Worm (Caenorhabditis elegans) whole organism, L4/young adult: ENCODE measurements around the gene srz-12.
"Not testable (repeated sequence)": the region's sequence is repeated elsewhere in the genome, so short reads cannot be mapped to it uniquely, and the experiment has no call there.

Experiments used
- W03F9.2 ChIP-seq: fragments of 150-350 bp; optimal IDR thresholded peaks from 2 replicates; lab custom pipeline; 2014; ENCODE audit warnings: missing biosample characterization, missing genetic modification characterization
- dao-5 ChIP-seq: sonication (generic microtip); optimal IDR thresholded peaks from 2 replicates; lab custom pipeline; 2016; ENCODE audit warnings: missing genotype, missing genetic modification characterization, moderate library complexity, missing compliant biosample characterization
- him-1 ChIP-seq: sonication (generic microtip); optimal IDR thresholded peaks from 2 replicates; lab custom pipeline; 2016; ENCODE audit warnings: missing genotype, missing genetic modification reagents, missing genetic modification characterization, missing compliant biosample characterization

Gene srz-12

DNA sequence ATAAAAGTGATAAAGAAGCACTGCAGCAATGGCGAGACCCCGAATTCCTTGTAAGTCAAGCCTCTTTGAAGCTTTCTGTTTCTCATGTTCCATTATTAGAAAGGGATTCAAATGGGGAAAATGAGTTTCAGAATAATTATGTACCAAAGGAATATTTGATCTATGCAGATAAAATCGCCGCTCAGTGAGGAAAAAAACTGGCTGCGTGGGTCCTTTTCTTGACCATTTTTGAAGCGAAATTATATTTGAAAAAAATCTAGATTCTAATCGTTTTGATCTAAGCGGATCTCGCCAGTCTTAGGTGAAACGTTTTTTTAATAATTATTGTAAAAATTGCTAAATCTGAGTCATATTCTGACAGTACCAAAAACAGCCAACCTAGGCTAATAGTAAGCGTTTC, 22.2 kb upstream of the srz-12 start, which contains the start of gene oac-42:
oac-42 (minus strand) TSS at position 101 of the 400 bp plus-strand sequence.
- TF ChIP-seq dao-5 (no peak), him-1 (tag; lab: Kevin White, UChicago) (no peak), W03F9.2 (tag; lab: Kevin White, UChicago) (no peak)

DNA sequence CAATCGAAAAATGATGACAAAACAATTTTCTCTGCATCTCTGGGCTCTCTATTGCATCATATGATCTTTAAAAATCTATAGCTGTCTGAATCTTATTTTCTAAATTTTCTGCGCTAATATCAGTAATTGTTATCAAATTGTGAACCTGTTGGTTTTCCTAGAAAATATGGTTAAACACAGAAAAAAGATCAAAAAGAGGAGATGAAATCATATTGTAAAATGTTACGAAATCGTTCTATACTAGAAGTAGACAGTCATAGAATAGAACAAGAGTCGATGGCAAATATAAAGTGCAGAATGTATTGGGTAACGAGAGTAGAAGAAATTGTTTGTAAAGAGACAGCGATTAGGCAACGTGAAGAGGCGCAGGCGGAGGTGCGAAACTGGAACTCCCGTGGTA, 18.2 kb upstream of the srz-12 start:
- TF ChIP-seq him-1 (tag; lab: Kevin White, UChicago): no peak
- no peak for TF ChIP-seq W03F9.2 (tag; lab: Kevin White, UChicago)
- no peak for TF ChIP-seq dao-5

DNA sequence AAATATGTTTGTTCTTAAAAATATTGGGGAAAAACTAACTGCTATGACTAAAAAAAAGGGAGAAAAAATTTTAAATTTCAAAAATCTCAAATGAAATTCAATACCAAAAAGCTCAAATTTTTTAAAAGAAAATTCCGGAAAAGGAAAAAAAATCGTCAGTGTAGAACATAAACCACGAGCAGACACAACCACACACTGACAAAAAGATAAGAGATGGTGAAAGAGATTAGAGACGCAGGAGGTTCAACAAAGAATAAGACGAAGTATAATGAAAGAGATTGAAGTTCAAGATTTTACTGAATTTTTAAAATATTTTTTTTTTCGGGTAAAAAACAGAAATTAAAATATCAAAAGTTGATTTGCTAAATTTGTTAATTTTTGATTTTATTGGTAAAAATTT, 17.5 kb upstream of the srz-12 start:
- TF ChIP-seq dao-5: no peak
- TF ChIP-seq W03F9.2 (tag; lab: Kevin White, UChicago): no peak
- no peak for TF ChIP-seq him-1 (tag; lab: Kevin White, UChicago)

DNA sequence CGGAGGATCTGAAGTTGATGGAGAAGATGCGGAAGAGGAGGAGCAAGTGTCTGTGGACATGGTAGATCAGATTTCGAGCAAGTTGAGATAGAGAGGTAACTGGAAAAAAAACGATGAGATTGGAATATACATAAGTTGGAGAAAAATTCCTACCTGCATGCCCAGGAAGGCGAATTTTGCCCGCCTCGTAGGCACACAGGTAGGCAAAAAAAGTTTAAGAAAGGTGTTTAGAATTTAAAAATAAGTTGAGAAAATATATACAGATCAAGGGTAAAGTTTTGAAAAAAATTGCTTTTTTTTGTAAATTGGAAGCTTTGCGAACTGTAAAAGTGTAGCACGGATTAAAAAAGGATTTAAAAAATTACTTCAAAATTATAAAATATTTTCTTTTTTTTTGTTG, 17.0 kb upstream of the srz-12 start, which contains the start of gene nhr-84:
nhr-84 (minus strand) TSS at position 101 of the 400 bp plus-strand sequence.
- TF ChIP-seq W03F9.2 (tag; lab: Kevin White, UChicago): no peak
- no peak for TF ChIP-seq dao-5
- TF ChIP-seq him-1 (tag; lab: Kevin White, UChicago): no peak

DNA sequence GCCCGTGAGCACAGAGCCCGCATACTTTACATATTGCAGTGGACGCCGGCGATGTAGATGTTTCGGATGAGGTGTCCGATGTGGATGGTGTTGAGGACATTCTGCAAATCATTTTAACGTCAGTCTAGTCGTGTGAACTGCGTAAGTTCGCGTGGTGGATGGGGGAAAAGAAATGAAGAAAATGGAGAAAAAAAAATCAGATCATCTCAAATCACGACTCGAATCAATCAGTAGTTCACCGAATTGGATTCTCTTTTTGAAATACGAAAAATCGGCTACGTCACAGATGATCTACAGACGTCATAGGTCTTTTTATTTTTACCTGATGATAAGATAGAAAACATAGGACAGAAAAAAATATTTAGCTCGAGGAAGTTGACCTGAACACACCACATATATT, 13.8 kb upstream of the srz-12 start, which contains the start of gene nhr-102:
nhr-102 (minus strand) TSS at position 101 of the 400 bp plus-strand sequence.
- no peak for TF ChIP-seq him-1 (tag; lab: Kevin White, UChicago)
- TF ChIP-seq dao-5: no peak

DNA sequence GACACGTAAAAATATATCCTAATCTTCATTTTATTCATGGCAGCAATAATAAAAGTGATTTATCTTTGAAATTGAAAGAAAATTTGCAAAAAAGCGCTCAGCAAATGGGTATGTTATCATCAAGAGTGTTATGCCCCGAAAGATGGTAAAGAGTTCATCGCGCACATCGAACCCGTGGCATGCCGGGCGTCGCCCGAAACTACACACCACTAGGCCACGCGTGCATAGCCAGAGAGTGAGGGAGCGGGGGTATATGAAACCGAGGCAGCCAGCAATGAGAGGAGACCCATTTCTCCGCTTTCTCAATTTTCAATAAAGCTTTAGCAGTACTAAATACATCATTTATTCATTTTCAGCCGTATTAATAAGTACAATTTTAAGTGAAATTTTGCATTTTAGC, 11.3 kb upstream of the srz-12 start:
- peak; percentile 70 for TF ChIP-seq W03F9.2 (tag; lab: Kevin White, UChicago)
- peak; percentile 91 for TF ChIP-seq dao-5
- TF ChIP-seq him-1 (tag; lab: Kevin White, UChicago): peak; percentile 57

DNA sequence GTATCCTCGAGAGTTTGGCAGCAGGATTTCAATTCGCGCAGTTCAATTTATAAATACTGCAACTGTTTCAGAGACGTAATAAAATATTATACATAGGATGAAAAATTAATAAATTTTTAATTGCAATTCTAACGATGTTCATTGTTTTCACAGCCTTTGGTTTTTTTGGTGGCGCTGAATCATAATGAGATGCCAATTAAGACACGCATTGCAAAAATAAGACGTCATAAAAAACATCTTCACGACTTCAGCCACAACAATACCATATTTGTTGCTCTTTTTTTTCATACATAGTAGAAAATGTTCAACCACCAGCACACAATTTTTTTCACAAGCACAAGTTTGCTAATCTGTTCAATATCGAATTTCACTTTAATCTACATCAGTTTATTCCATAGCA, 9.8 kb upstream of the srz-12 start, which contains the start of gene str-56:
str-56 (plus strand) TSS at position 301 of the 400 bp plus-strand sequence.
- no peak for TF ChIP-seq dao-5
- TF ChIP-seq W03F9.2 (tag; lab: Kevin White, UChicago): no peak
- TF ChIP-seq him-1 (tag; lab: Kevin White, UChicago): no peak

DNA sequence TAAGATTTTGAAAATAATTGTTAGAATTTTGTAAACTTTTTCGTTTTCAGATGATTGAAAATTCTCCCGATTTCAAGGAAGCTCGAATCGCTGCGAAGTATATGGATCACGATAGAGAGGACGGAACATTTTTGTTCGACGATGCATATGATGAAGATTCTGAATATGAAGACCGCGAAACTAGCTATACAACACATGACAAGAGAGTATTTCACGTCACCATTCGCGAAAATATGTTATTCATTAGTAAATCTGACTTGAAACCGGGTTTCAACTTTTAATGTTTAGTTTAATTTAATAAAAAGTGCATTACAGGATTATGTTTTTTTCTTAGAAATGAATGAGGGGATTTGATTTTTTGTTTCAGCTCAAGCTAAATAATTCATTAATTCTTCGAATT, 7.9 kb upstream of the srz-12 start, which contains the start of gene str-57:
str-57 (plus strand) TSS at position 301 of the 400 bp plus-strand sequence.
- TF ChIP-seq him-1 (tag; lab: Kevin White, UChicago): no peak

DNA sequence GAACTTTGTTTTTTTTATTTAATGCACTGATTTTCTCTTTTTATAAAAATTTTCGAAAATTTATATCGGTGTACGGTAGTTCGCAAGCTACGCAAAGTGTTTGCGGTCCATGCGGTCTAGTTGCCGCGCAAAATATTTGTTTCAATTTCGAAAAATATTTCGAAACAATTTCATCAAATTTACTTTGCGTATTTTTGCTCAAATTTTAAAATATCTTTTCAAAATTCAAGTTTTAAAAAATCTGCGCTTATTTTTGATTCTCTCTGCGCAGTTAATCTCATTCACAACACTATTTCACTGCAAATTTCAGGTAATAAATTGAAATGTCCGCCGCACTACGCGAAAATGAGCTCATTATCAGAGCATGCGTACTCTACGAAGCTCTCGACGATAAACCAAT, 4.9 kb upstream of the srz-12 start, which contains the start of gene fbxa-197:
fbxa-197 (plus strand) TSS at position 301 of the 400 bp plus-strand sequence.
- no peak for TF ChIP-seq W03F9.2 (tag; lab: Kevin White, UChicago)
- no peak for TF ChIP-seq dao-5
- no peak for TF ChIP-seq him-1 (tag; lab: Kevin White, UChicago)

DNA sequence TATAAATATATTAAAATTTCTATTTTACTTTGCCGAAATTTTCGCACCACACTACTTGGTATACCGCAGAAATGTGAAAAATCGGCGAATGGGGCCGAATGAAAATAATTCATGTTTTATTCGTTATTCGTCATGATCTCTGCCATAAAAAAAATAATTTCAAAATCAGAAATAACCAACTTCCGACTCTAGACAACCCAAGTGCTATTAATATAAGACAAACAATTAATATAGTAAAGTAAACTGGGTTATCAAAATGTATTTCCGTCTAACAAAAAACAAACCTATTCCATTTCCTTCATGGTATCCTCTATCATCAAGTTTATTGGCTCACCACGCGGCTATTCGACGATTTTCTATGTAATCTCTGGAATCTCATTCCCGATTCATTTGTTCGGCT, 3.3 kb upstream of the srz-12 start, which contains the start of gene srh-293:
srh-293 (plus strand) TSS at position 301 of the 400 bp plus-strand sequence.
- no peak for TF ChIP-seq W03F9.2 (tag; lab: Kevin White, UChicago)
- TF ChIP-seq dao-5: no peak
- no peak for TF ChIP-seq him-1 (tag; lab: Kevin White, UChicago)

DNA sequence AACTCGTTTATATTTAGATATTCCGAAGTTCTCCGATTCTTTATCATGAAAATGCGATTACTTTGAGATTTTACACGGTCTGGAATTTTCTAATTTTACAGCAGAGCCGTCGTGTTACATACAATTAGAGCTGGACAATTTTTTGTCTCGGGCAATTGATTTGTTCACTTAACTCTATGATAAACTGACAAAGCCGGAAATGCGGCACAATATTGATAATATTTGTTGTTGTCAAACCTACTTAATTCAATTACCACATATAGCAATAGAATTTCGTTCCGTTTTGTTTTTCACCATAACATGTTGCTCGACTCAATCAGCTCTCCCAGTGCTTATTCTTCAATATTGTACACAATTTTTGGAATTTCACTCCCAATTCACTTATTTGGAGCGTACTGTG, 543 bp upstream of the srz-12 start, which contains the start of gene srh-299:
srh-299 (plus strand) TSS at position 301 of the 400 bp plus-strand sequence.
- TF ChIP-seq dao-5: no peak
- TF ChIP-seq him-1 (tag; lab: Kevin White, UChicago): no peak
- TF ChIP-seq W03F9.2 (tag; lab: Kevin White, UChicago): no peak

DNA sequence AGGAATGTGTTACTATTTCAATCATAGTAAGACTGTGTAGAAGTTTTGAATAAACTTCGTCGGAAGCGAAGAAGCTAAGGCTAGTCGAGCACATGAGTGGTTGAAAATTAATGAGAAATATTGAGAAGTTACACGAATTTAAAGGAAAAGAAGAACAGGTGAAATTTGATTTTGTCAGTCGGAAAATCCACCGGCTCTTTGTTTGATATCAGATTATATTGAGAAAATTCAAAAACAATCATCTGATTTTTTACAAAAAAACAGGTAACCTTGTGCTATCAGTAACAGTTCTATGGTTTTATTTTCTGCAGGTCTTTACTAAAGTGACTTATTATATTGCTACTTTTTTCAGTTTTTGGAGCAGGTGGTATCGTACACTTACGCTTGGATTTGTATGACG, 4.2 kb downstream of the srz-12 start, which contains the start of gene srh-148:
srh-148 (minus strand) TSS at position 101 of the 400 bp plus-strand sequence.
- TF ChIP-seq dao-5 (no peak), him-1 (tag; lab: Kevin White, UChicago) (no peak), W03F9.2 (tag; lab: Kevin White, UChicago) (no peak)

DNA sequence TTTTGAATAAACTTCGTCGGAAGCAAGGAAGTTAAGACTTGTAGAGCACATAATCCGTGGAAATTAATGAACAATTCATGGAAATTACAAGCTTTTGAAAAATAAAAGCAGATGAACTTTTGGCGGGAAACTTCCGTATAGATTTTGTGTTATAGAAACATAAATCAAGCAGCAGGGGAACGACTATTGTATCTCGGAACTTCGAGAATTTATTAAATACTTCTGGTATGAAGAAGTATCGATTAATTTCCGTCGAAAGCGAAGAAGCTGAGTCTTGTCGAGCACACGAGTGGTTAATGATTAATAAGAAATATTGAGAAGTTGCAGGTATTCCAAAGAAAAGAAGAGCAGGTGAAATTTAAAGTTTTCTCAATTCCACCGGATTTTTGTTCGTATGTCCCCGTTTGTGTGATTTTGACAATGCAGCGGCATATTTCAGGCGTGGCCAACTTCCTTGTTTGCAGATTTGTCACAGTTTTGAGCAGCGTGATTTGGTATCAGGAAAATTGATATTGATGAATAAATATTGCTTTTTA, 12.2 kb downstream of the srz-12 start, which contains the start of gene srh-147:
srh-147 (minus strand) TSS at position 51 of the 536 bp plus-strand sequence.
- TF ChIP-seq dao-5; W03F9.2 (tag; lab: Kevin White, UChicago); him-1 (tag; lab: Kevin White, UChicago): not testable (repeated sequence)

DNA sequence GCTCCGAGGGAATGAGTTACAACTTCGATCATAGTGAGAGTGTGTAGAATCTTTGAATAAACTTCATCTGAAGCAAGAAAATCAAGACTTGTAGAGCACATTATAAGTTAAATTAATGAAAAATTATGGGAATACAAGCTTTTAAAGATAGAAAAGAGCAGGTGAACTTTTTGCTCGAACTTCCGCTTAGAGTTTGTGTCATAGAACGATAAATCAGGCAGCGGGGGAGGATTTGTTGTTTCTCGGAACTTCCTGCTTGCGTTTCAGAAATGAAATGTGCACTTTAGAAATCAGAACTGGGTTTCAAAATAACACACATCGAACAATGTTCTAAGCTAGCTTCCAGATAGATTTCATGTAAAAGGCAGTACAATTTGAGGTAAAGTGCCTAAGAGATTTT, 21.4 kb downstream of the srz-12 start, which contains the start of gene srh-149:
srh-149 (minus strand) TSS at position 101 of the 400 bp plus-strand sequence.
- no peak for TF ChIP-seq W03F9.2 (tag; lab: Kevin White, UChicago)
- no peak for TF ChIP-seq him-1 (tag; lab: Kevin White, UChicago)
- TF ChIP-seq dao-5: no peak
